Worm (Caenorhabditis elegans) whole organism, L2 larva: ENCODE data around the gene wht-7.
A peak's percentile ranks its signal among the peaks of the same experiment; 100 is the strongest.

Experiments used
- C34F6.9 ChIP-seq: fragments of 150-350 bp; optimal IDR thresholded peaks from 2 replicates; lab custom pipeline; 2014; ENCODE audit warnings: missing biosample characterization, missing genetic modification characterization
- F13H6.1 ChIP-seq: sonication (generic microtip); optimal IDR thresholded peaks from 2 replicates; lab custom pipeline; 2016; ENCODE audit warnings: missing genetic modification characterization, missing compliant biosample characterization
- R02D3.7 ChIP-seq: fragments of 150-350 bp; optimal IDR thresholded peaks from 2 replicates; lab custom pipeline; 2014; ENCODE audit warnings: missing biosample characterization, missing genetic modification characterization
- ZK546.5 ChIP-seq: sonication (generic microtip); optimal IDR thresholded peaks from 2 replicates; lab custom pipeline; 2017; ENCODE audit warnings: missing biosample characterization, missing genetic modification characterization
- alr-1 ChIP-seq: fragments of 150-350 bp; optimal IDR thresholded peaks from 2 replicates; lab custom pipeline; 2014; ENCODE audit warnings: missing biosample characterization, missing genetic modification characterization
- aly-2 ChIP-seq: fragments of 150-350 bp; optimal IDR thresholded peaks from 2 replicates; lab custom pipeline; 2014; ENCODE audit warnings: missing biosample characterization, missing genetic modification characterization
- ama-1 ChIP-seq: fragments of 150-350 bp; optimal IDR thresholded peaks from 2 replicates; lab custom pipeline; 2018; ENCODE audit warnings: inconsistent platforms
- blmp-1 ChIP-seq: sonication (generic microtip); optimal IDR thresholded peaks from 2 replicates; lab custom pipeline; 2017; ENCODE audit warnings: missing genetic modification characterization, mild to moderate bottlenecking, missing compliant biosample characterization, antibody characterized with exemption, moderate library complexity; ENCODE audit not compliant: insufficient read depth
- ceh-16 ChIP-seq: fragments of 150-350 bp; optimal IDR thresholded peaks from 2 replicates; lab custom pipeline; 2014; ENCODE audit warnings: missing biosample characterization, missing genetic modification characterization
- ceh-82 ChIP-seq: fragments of 150-350 bp; optimal IDR thresholded peaks from 2 replicates; lab custom pipeline; 2014; ENCODE audit warnings: missing biosample characterization, missing genetic modification characterization
- crh-2 ChIP-seq: sonication (generic microtip); optimal IDR thresholded peaks from 2 replicates; lab custom pipeline; 2017; ENCODE audit warnings: missing biosample characterization, missing genetic modification characterization
- dmd-4 ChIP-seq: sonication (generic microtip); optimal IDR thresholded peaks from 2 replicates; lab custom pipeline; 2017; ENCODE audit warnings: missing biosample characterization, missing genetic modification characterization
- egl-27 ChIP-seq: sonication (generic microtip); optimal IDR thresholded peaks from 3 replicates; lab custom pipeline; 2017; ENCODE audit warnings: missing biosample characterization, missing genetic modification reagents, missing genetic modification characterization
- elt-1 ChIP-seq: fragments of 150-350 bp; optimal IDR thresholded peaks from 2 replicates; lab custom pipeline; 2014; ENCODE audit warnings: missing biosample characterization, missing genetic modification characterization
- fos-1 ChIP-seq: fragments of 150-350 bp; optimal IDR thresholded peaks from 2 replicates; lab custom pipeline; 2014; ENCODE audit warnings: missing biosample characterization, missing genetic modification characterization
- gmeb-1 ChIP-seq: fragments of 150-350 bp; optimal IDR thresholded peaks from 2 replicates; lab custom pipeline; 2014; ENCODE audit warnings: missing biosample characterization, missing genetic modification characterization
- lin-11 ChIP-seq: fragments of 150-350 bp; sonication (generic microtip); optimal IDR thresholded peaks from 2 replicates; lab custom pipeline; 2014; ENCODE audit warnings: missing biosample characterization, missing genetic modification characterization, inconsistent platforms, mixed read lengths
- lin-13 ChIP-seq: fragments of 150-350 bp; optimal IDR thresholded peaks from 2 replicates; lab custom pipeline; 2014; ENCODE audit warnings: missing biosample characterization, missing genetic modification reagents, missing genetic modification characterization
- lin-39 ChIP-seq: fragments of 150-350 bp; optimal IDR thresholded peaks from 2 replicates; lab custom pipeline; 2014; ENCODE audit warnings: missing biosample characterization, missing genetic modification reagents, missing genetic modification characterization
- lsy-2 ChIP-seq, 2 experiments: fragments of 150-350 bp in 1 of 2; sonication (generic microtip) in 1 of 2; optimal IDR thresholded peaks; 2 replicates each; lab custom pipeline; 2014 to 2017; ENCODE audit warnings: missing biosample characterization in 2 of 2, missing genetic modification characterization in 2 of 2
- mab-5 ChIP-seq: fragments of 150-350 bp; optimal IDR thresholded peaks from 2 replicates; lab custom pipeline; 2014; ENCODE audit warnings: missing biosample characterization, missing genetic modification characterization
- mdl-1 ChIP-seq, 2 experiments: fragments of 150-350 bp in 1 of 2; sonication (generic microtip) in 1 of 2; optimal IDR thresholded peaks; 2 replicates each; lab custom pipeline; 2017; ENCODE audit warnings: missing biosample characterization in 2 of 2, missing genetic modification characterization in 2 of 2
- nhr-10 ChIP-seq: sonication (generic microtip); optimal IDR thresholded peaks from 2 replicates; lab custom pipeline; 2017; ENCODE audit warnings: missing biosample characterization, missing genetic modification characterization
- nhr-11 ChIP-seq: fragments of 150-350 bp; optimal IDR thresholded peaks from 2 replicates; lab custom pipeline; 2014; ENCODE audit warnings: missing biosample characterization, missing genetic modification characterization
- nhr-12 ChIP-seq: fragments of 150-350 bp; optimal IDR thresholded peaks from 2 replicates; lab custom pipeline; 2014; ENCODE audit warnings: missing biosample characterization, missing genetic modification characterization
- nhr-129 ChIP-seq: fragments of 150-350 bp; optimal IDR thresholded peaks from 2 replicates; lab custom pipeline; 2014; ENCODE audit warnings: missing biosample characterization, missing genetic modification characterization
- nhr-21 ChIP-seq: fragments of 150-350 bp; optimal IDR thresholded peaks from 2 replicates; lab custom pipeline; 2014; ENCODE audit warnings: missing biosample characterization, missing genetic modification characterization
- nhr-23 ChIP-seq: fragments of 150-350 bp; optimal IDR thresholded peaks from 2 replicates; lab custom pipeline; 2014; ENCODE audit warnings: missing biosample characterization, missing genetic modification reagents, missing genetic modification characterization
- nhr-237 ChIP-seq: fragments of 150-350 bp; optimal IDR thresholded peaks from 2 replicates; lab custom pipeline; 2014; ENCODE audit warnings: missing biosample characterization, missing genetic modification characterization
- nhr-25 ChIP-seq: fragments of 150-350 bp; sonication (generic microtip); optimal IDR thresholded peaks from 3 replicates; lab custom pipeline; 2014; ENCODE audit warnings: missing biosample characterization, missing genetic modification characterization
- nhr-6 ChIP-seq: fragments of 150-350 bp; optimal IDR thresholded peaks from 2 replicates; lab custom pipeline; 2014; ENCODE audit warnings: missing biosample characterization, missing genetic modification characterization
- nhr-77 ChIP-seq: fragments of 150-350 bp; optimal IDR thresholded peaks from 2 replicates; lab custom pipeline; 2014; ENCODE audit warnings: missing biosample characterization, missing genetic modification characterization
- peb-1 ChIP-seq: fragments of 150-350 bp; optimal IDR thresholded peaks from 2 replicates; lab custom pipeline; 2014; ENCODE audit warnings: missing biosample characterization, missing genetic modification characterization
- sem-4 ChIP-seq: fragments of 150-350 bp; optimal IDR thresholded peaks from 2 replicates; lab custom pipeline; 2014; ENCODE audit warnings: missing biosample characterization, missing genetic modification reagents, missing genetic modification characterization
- sma-3 ChIP-seq: sonication (generic microtip); optimal IDR thresholded peaks from 2 replicates; lab custom pipeline; 2016; ENCODE audit warnings: missing genetic modification reagents, missing genetic modification characterization, missing compliant biosample characterization
- sma-9 ChIP-seq, 2 experiments: fragments of 150-350 bp in 1 of 2; sonication (generic microtip) in 1 of 2; optimal IDR thresholded peaks; 2 replicates each; lab custom pipeline; 2014 to 2016; ENCODE audit warnings: missing genetic modification characterization in 2 of 2, mild to moderate bottlenecking in 1 of 2, missing biosample characterization in 1 of 2, missing compliant biosample characterization in 1 of 2, missing genetic modification reagents in 1 of 2, moderate library complexity in 1 of 2
- snpc-4 ChIP-seq: fragments of 150-350 bp; optimal IDR thresholded peaks from 2 replicates; lab custom pipeline; 2014; ENCODE audit warnings: missing biosample characterization, missing genetic modification characterization
- unc-39 ChIP-seq: fragments of 150-350 bp; optimal IDR thresholded peaks from 2 replicates; lab custom pipeline; 2014; ENCODE audit warnings: missing biosample characterization, missing genetic modification characterization
- unc-55 ChIP-seq: fragments of 150-350 bp; sonication (generic microtip); optimal IDR thresholded peaks from 3 replicates; lab custom pipeline; 2014; ENCODE audit warnings: missing biosample characterization, missing genetic modification reagents, missing genetic modification characterization
- unc-62 ChIP-seq: fragments of 150-350 bp; optimal IDR thresholded peaks from 2 replicates; lab custom pipeline; 2014; ENCODE audit warnings: missing biosample characterization, missing genetic modification reagents, missing genetic modification characterization
- zag-1 ChIP-seq: fragments of 150-350 bp; optimal IDR thresholded peaks from 2 replicates; lab custom pipeline; 2014; ENCODE audit warnings: missing biosample characterization, missing genetic modification characterization
- ztf-1 ChIP-seq: fragments of 200-800 bp; sonication (Bioruptor generic); conservative IDR thresholded peaks from 2 replicates; pipeline ENCODE4 v1.3.6; 2022; ENCODE audit warnings: missing genetic modification characterization, missing compliant biosample characterization
- ztf-11 ChIP-seq: sonication (generic microtip); optimal IDR thresholded peaks from 2 replicates; lab custom pipeline; 2017; ENCODE audit warnings: missing biosample characterization, missing genetic modification characterization
- ztf-4 ChIP-seq: fragments of 150-350 bp; optimal IDR thresholded peaks from 2 replicates; lab custom pipeline; 2014; ENCODE audit warnings: missing biosample characterization, missing genetic modification characterization

wht-7 gene

ce11 chrIII:6176172-6176571 lies 26.8 kb upstream of the wht-7 start:
- no peak for TF ChIP-seq peb-1 (tag; lab: Kevin White, UChicago)
- no peak for TF ChIP-seq blmp-1
- TF ChIP-seq lin-13 (GFP tag; lab: Kevin White, UChicago) = no peak
- TF ChIP-seq nhr-237 (tag; lab: Kevin White, UChicago) = no peak
- no peak for TF ChIP-seq nhr-25 (tag; lab: Kevin White, UChicago)
- no peak for TF ChIP-seq lin-39 (tag; lab: Kevin White, UChicago)
- no peak for TF ChIP-seq ztf-11
- TF ChIP-seq lin-11 = no peak
- no peak for TF ChIP-seq nhr-23
- no peak for TF ChIP-seq elt-1 (tag; lab: Kevin White, UChicago)
- TF ChIP-seq mab-5 (tag; lab: Kevin White, UChicago) = no peak
- no peak for TF ChIP-seq zag-1
- TF ChIP-seq F13H6.1 (tag; lab: Kevin White, UChicago) = no peak

DNA sequence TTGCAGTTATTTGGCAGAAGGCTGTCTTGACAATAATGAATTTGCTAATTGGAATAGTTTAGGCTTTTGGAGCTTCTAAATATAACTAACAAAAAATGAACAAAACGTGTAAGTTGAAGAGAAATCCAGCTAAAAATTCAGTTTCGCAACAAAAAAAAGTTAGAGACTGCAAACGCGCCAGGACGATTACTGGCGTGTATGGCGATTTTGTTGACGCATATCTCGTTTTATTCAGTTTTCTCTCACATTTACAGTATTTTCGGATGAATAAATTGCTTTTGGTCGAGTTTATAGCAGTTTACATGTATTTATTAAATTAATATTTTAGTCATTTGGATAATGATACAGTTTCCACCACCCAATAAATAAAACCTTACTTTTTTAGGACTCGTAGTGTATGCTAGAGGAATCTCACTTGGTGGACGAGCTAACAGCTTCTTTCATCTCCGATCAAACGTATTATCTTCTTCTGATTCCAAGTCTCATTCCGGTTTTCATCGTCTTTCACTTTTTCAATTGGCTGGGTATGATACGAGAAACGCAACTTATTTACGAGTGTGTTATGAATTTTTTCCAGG lies 23.7 kb upstream of the wht-7 start, which contains the start of the genes abcf-3 and F42A10.5:
Gene abcf-3 (plus strand): TSS at position 384 of the 578 bp plus-strand sequence.
Gene F42A10.5 (minus strand): TSS at position 458 of the 578 bp plus-strand sequence.
- TF ChIP-seq unc-55 (GFP tag; lab: Kevin White, UChicago) = no peak
- no peak for TF ChIP-seq snpc-4 (tag; lab: Kevin White, UChicago)
- peak; percentile 65 for TF ChIP-seq lin-13 (GFP tag; lab: Kevin White, UChicago)
- no peak for TF ChIP-seq ZK546.5 (tag; lab: Kevin White, UChicago)
- TF ChIP-seq nhr-11 (tag; lab: Kevin White, UChicago) = no peak
- TF ChIP-seq mdl-1 (tag; optimal IDR thresholded peaks at IDR 0.05; lab: Kevin White, UChicago) = no peak
- no peak for TF ChIP-seq nhr-25 (tag; lab: Kevin White, UChicago)
- peak; percentile 17 for TF ChIP-seq ztf-4
- no peak for TF ChIP-seq elt-1 (tag; lab: Kevin White, UChicago)
- TF ChIP-seq nhr-21 (tag; lab: Kevin White, UChicago) = peak; percentile 57
- peak; percentile 67 for TF ChIP-seq sma-9 (GFP tag; optimal IDR thresholded peaks at IDR 0.05; lab: Kevin White, UChicago)
- no peak for TF ChIP-seq sma-9 (tag; optimal IDR thresholded peaks at IDR 0.05; lab: Kevin White, UChicago)
- no peak for TF ChIP-seq nhr-10 (tag; lab: Kevin White, UChicago)
- TF ChIP-seq ztf-1 (GFP tag; lab: Robert Waterston, UW) = no peak
- no peak for TF ChIP-seq nhr-237 (tag; lab: Kevin White, UChicago)
- TF ChIP-seq lin-11 = no peak
- TF ChIP-seq ceh-82 (tag; lab: Kevin White, UChicago) = no peak
- no peak for TF ChIP-seq R02D3.7 (tag; lab: Kevin White, UChicago)
- TF ChIP-seq aly-2 (tag; lab: Kevin White, UChicago) = no peak
- TF ChIP-seq nhr-12 (tag; lab: Kevin White, UChicago) = no peak
- peak; percentile 46 for TF ChIP-seq nhr-6
- TF ChIP-seq F13H6.1 (tag; lab: Kevin White, UChicago) = peak; percentile 50
- no peak for TF ChIP-seq ztf-11
- peak; percentile 28 for TF ChIP-seq sem-4 (tag; lab: Kevin White, UChicago)
- TF ChIP-seq unc-39 (tag; lab: Kevin White, UChicago) = no peak
- TF ChIP-seq peb-1 (tag; lab: Kevin White, UChicago) = no peak
- TF ChIP-seq alr-1 (tag; lab: Kevin White, UChicago) = no peak
- TF ChIP-seq C34F6.9 (tag; lab: Kevin White, UChicago) = peak; percentile 90
- peak; percentile 78 for TF ChIP-seq gmeb-1 (tag; lab: Kevin White, UChicago)
- TF ChIP-seq ama-1 = no peak
- TF ChIP-seq lsy-2 (tag; optimal IDR thresholded peaks at IDR 0.05; lab: Kevin White, UChicago) = peak; percentile 79 to 89
- TF ChIP-seq sma-3 = peak; percentile 42
- peak; percentile 38 for TF ChIP-seq nhr-77 (tag; lab: Kevin White, UChicago)
- no peak for TF ChIP-seq egl-27 (tag; lab: Kevin White, UChicago)
- TF ChIP-seq unc-62 = no peak
- TF ChIP-seq nhr-23 = no peak
- peak; percentile 80 for TF ChIP-seq crh-2 (tag; lab: Kevin White, UChicago)
- TF ChIP-seq dmd-4 = no peak
- TF ChIP-seq nhr-129 = peak; percentile 70
- TF ChIP-seq fos-1 (tag; lab: Kevin White, UChicago) = peak; percentile 17
- peak; percentile 66 for TF ChIP-seq mab-5 (tag; lab: Kevin White, UChicago)
- TF ChIP-seq blmp-1 = no peak
- no peak for TF ChIP-seq ceh-16
